Fruit fly (Drosophila melanogaster): ENCODE results near the gene CG3652.

The CG3652 gene

DNA sequence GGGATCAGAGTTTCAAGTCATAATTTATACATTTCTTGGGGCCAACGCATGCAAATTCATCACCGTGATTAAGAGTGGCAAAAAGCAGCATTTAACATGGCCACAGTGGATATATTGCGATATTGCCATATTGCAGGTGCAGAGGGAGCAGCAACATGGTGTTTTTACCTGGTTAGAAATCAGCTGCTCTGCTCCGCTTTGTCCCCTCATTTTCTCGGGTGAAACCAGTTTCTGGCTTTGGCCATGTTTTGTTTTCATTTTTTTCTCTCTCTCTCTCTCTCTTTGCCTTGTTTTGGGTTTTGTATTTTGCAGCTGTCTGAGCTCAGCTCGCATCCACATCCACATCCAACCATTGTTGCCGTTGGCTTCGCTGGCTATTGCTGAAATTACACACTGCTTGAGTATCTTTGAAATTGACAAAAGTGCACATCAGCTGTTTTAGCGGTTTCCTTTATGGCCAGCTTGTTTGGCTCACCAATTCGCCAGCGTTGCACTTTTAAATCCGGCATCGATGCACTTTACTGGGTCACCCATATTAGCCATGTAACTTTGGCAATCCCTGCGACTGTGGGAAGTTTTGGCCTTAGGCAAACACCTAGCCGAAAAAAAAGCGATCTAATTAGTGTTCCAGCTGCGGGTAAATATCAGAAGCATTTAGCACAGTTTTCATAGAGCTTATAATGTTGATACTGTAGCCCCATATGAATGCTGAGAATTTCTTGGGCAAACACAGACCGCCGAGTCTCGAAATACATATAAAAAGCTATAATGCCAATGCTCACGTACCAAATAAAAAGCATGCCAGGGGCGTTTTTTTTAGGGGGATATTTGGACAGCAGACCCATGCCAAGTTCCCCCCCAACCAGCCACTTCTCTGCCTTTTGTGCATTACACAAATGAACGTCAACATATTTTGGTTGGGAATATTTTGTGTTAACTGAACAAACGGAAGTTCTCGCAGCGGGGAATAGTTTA lies 18.4 kb downstream of the CG3652 start:
- TF ChIP-seq CG5204 (GFP tag; optimal IDR thresholded peaks at IDR 0.05) (no peak), bab1 (GFP tag; optimal IDR thresholded peaks at IDR 0.05) (no peak), cnc (optimal IDR thresholded peaks at IDR 0.05) (no peak), kay (GFP tag; ENCODE audit: borderline replicate concordance) (no peak), tj (GFP tag; optimal IDR thresholded peaks at IDR 0.05) (peak; percentile 98), Clk (GFP tag; optimal IDR thresholded peaks at IDR 0.05) (no peak), CG7101 (tag; optimal IDR thresholded peaks at IDR 0.05) (no peak)

dm6 chr2L:4372802-4373570 lies 20.7 kb downstream of the CG3652 start:
- no peak for TF ChIP-seq ovo (GFP tag; optimal IDR thresholded peaks at IDR 0.05)
- no peak for TF ChIP-seq CG12768 (GFP tag; optimal IDR thresholded peaks at IDR 0.05)
- no peak for TF ChIP-seq pad (GFP tag; optimal IDR thresholded peaks at IDR 0.05)
- TF ChIP-seq CG7101 (tag; optimal IDR thresholded peaks at IDR 0.05) = no peak
- TF ChIP-seq Hr96 (GFP tag; optimal IDR thresholded peaks at IDR 0.05) = no peak
- no peak for TF ChIP-seq CG1620 (GFP tag; optimal IDR thresholded peaks at IDR 0.05)
- TF ChIP-seq tj (GFP tag; optimal IDR thresholded peaks at IDR 0.05) = no peak

DNA sequence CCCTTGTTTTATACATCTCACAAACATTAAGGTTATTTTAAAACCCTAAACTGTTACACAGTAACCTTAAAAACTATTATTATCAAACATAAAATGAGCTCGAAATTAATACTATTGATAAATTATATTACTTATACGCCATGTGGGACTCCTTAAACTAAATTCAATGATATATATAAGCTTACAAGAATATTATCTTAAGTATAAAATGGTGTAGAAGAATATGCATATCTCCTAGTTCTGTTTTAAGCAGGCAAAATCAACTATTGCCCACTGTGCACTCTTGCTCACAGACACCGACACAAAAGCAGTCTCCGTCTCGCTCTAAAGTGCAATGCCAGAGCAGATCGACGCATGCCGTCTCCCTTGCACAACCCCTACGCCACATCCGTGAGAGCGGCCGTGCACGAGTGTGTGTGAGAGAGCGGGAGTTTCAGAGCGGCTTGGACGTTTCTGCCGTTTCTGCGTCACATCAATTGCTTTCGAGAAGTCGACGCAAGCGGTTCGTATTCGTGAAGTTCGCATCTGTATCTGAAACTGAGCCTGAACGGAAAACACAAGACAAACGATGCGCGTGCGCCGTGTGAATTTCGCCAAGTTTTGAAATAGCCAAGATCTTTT lies 22.1 kb downstream of the CG3652 start:
- TF ChIP-seq CG5204 (GFP tag; optimal IDR thresholded peaks at IDR 0.05) (no peak), Mnt (GFP tag; optimal IDR thresholded peaks at IDR 0.05) (no peak), kay (GFP tag; ENCODE audit: borderline replicate concordance) (no peak), cic (GFP tag; optimal IDR thresholded peaks at IDR 0.05) (no peak), CG7101 (tag; optimal IDR thresholded peaks at IDR 0.05) (no peak), tj (GFP tag; optimal IDR thresholded peaks at IDR 0.05) (peak; percentile 55), pad (GFP tag; optimal IDR thresholded peaks at IDR 0.05) (peak; percentile 93), CG14711 (tag; optimal IDR thresholded peaks at IDR 0.05) (no peak), cnc (optimal IDR thresholded peaks at IDR 0.05) (no peak), ovo (GFP tag; optimal IDR thresholded peaks at IDR 0.05) (no peak), Clk (GFP tag; optimal IDR thresholded peaks at IDR 0.05) (no peak), CG11617 (GFP tag; optimal IDR thresholded peaks at IDR 0.05) (no peak), bab1 (GFP tag; optimal IDR thresholded peaks at IDR 0.05) (peak; percentile 33), Crg-1 (GFP tag; optimal IDR thresholded peaks at IDR 0.05) (no peak), CG33017 (tag; optimal IDR thresholded peaks at IDR 0.05) (no peak), CG1620 (GFP tag; optimal IDR thresholded peaks at IDR 0.05) (no peak), CG12768 (GFP tag; optimal IDR thresholded peaks at IDR 0.05) (no peak), Hr96 (GFP tag; optimal IDR thresholded peaks at IDR 0.05) (no peak), toe (GFP tag; optimal IDR thresholded peaks at IDR 0.05) (no peak), CG7045 (GFP tag; optimal IDR thresholded peaks at IDR 0.05) (no peak)

- TF ChIP-seq bab1 (GFP tag; optimal IDR thresholded peaks at IDR 0.05) (no peak), CG1620 (GFP tag; optimal IDR thresholded peaks at IDR 0.05) (no peak), CG33017 (tag; optimal IDR thresholded peaks at IDR 0.05) (no peak), CG11617 (GFP tag; optimal IDR thresholded peaks at IDR 0.05) (no peak)
Measured at dm6 chr2L:4370592-4370991, 23.1 kb downstream of the CG3652 start.

DNA sequence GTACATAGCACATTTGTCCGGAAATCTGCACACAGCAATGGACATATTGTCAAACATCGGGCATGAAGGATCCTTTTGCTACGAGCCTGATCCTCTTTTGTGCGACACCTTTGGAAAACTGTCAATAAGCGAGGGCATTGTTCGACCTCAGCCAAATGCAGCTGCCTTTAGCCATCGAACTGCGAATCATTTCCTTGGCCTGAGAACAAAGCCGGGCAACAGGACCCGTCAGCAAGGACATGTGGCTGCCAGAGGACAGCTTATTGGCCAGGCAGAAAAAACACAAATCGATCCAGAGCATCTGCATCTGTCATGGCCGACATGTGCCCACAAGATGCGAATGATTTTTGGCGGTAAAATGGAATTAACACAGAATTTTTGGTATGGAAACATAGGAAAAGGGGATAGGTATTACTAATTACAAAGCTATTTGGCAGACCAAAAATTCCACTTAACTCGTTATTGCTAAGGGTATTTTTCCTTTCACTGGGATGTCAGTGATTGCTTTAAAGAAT lies 23.6 kb downstream of the CG3652 start:
- no peak for TF ChIP-seq kay (GFP tag; ENCODE audit: borderline replicate concordance)
- no peak for TF ChIP-seq cnc (optimal IDR thresholded peaks at IDR 0.05)
- no peak for TF ChIP-seq pad (GFP tag; optimal IDR thresholded peaks at IDR 0.05)
- no peak for TF ChIP-seq toe (GFP tag; optimal IDR thresholded peaks at IDR 0.05)
- no peak for TF ChIP-seq Hr96 (GFP tag; optimal IDR thresholded peaks at IDR 0.05)
- no peak for TF ChIP-seq tj (GFP tag; optimal IDR thresholded peaks at IDR 0.05)
- TF ChIP-seq cic (GFP tag; optimal IDR thresholded peaks at IDR 0.05) = no peak
- TF ChIP-seq ovo (GFP tag; optimal IDR thresholded peaks at IDR 0.05) = no peak
- no peak for TF ChIP-seq CG5204 (GFP tag; optimal IDR thresholded peaks at IDR 0.05)
- TF ChIP-seq Crg-1 (GFP tag; optimal IDR thresholded peaks at IDR 0.05) = no peak

DNA sequence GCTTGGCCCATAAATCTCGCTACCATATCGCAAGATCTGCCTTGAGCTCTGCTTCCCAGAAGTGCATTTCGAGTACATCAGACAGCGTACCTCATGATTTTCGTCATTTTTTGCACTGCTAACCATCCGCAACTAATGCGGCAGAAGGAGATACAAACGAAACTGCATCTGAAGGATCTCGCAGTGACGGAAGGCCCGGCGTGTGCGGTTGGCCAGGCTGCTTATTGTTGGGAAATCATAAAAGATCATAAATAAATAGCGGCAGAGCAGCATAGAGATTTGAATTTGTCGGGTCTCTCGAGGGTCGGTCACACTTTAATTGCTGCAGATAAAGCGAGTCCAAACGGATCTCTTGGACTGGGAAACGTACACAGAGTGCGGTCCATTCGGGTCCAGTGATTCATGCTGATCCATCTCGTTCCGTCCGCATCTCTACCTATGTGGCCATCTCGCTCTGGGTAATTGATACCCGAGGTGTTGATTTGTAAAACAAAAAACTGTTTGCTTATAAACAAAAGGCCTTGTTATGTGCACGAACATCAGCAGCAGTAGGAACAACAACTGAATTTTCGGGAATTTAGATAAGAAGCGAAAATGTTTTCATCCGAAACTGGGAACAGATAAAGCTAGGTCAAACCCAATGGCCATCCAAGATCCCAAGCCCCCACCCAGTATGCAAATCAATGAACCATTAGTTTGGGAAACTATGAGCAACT lies 25.0 kb downstream of the CG3652 start:
- no peak for TF ChIP-seq cnc (optimal IDR thresholded peaks at IDR 0.05)
- TF ChIP-seq CG14711 (tag; optimal IDR thresholded peaks at IDR 0.05) = no peak
- no peak for TF ChIP-seq CG5204 (GFP tag; optimal IDR thresholded peaks at IDR 0.05)
- TF ChIP-seq tj (GFP tag; optimal IDR thresholded peaks at IDR 0.05) = no peak
- no peak for TF ChIP-seq bab1 (GFP tag; optimal IDR thresholded peaks at IDR 0.05)
- TF ChIP-seq kay (GFP tag; ENCODE audit: borderline replicate concordance) = no peak
- TF ChIP-seq CG12768 (GFP tag; optimal IDR thresholded peaks at IDR 0.05) = no peak
- TF ChIP-seq pad (GFP tag; optimal IDR thresholded peaks at IDR 0.05) = no peak
- no peak for TF ChIP-seq CG7045 (GFP tag; optimal IDR thresholded peaks at IDR 0.05)
- no peak for TF ChIP-seq Clk (GFP tag; optimal IDR thresholded peaks at IDR 0.05)
- TF ChIP-seq ovo (GFP tag; optimal IDR thresholded peaks at IDR 0.05) = no peak
- TF ChIP-seq Hr96 (GFP tag; optimal IDR thresholded peaks at IDR 0.05) = no peak
- no peak for TF ChIP-seq Crg-1 (GFP tag; optimal IDR thresholded peaks at IDR 0.05)
- no peak for TF ChIP-seq CG11617 (GFP tag; optimal IDR thresholded peaks at IDR 0.05)
- no peak for TF ChIP-seq Mnt (GFP tag; optimal IDR thresholded peaks at IDR 0.05)
- no peak for TF ChIP-seq CG1620 (GFP tag; optimal IDR thresholded peaks at IDR 0.05)
- no peak for TF ChIP-seq CG33017 (tag; optimal IDR thresholded peaks at IDR 0.05)
- no peak for TF ChIP-seq CG7101 (tag; optimal IDR thresholded peaks at IDR 0.05)
- no peak for TF ChIP-seq cic (GFP tag; optimal IDR thresholded peaks at IDR 0.05)
